Fruit fly (Drosophila melanogaster) whole organism, embryonic: Measurements from ENCODE around the gene CG7810.
A peak's percentile ranks its signal among the peaks of the same experiment; 100 is the strongest.

Experiments used
- Atf6 ChIP-seq: fragments of 200-800 bp; sonication (Bioruptor generic); IDR thresholded peaks from 2 replicates; pipeline ENCODE4 v1.3.6; 2022; ENCODE audit warnings: missing biosample characterization, missing genetic modification characterization
- CG10543 ChIP-seq: fragments of 200-800 bp; sonication (Bioruptor generic); optimal IDR thresholded peaks from 3 replicates; lab custom pipeline; 2017; ENCODE audit warnings: missing biosample characterization, mild to moderate bottlenecking, missing genetic modification characterization, moderate library complexity
- CG10979 ChIP-seq: fragments of 200-800 bp; sonication (Bioruptor generic); optimal IDR thresholded peaks from 2 replicates; lab custom pipeline; 2018; ENCODE audit warnings: missing biosample characterization, mild to moderate bottlenecking, missing genetic modification characterization, moderate library complexity
- CG11093 ChIP-seq: fragments of 200-800 bp; sonication (Bioruptor generic); IDR thresholded peaks from 3 replicates; pipeline ENCODE4 v1.3.6; 2022; ENCODE audit warnings: missing biosample characterization, missing genetic modification characterization
- CG11398 ChIP-seq: fragments of 200-800 bp; sonication (Bioruptor generic); optimal IDR thresholded peaks from 2 replicates; lab custom pipeline; 2016; ENCODE audit warnings: missing biosample characterization, missing genetic modification characterization
- CG11723 ChIP-seq: fragments of 200-800 bp; sonication (Bioruptor generic); optimal IDR thresholded peaks from 2 replicates; lab custom pipeline; 2017; ENCODE audit warnings: missing biosample characterization, mild to moderate bottlenecking, missing genetic modification characterization
- CG12299 ChIP-seq: fragments of 200-800 bp; sonication (Bioruptor generic); optimal IDR thresholded peaks from 2 replicates; lab custom pipeline; 2018; ENCODE audit warnings: missing biosample characterization, mild to moderate bottlenecking, missing genetic modification characterization
- CG12391 ChIP-seq: fragments of 200-800 bp; sonication (Bioruptor generic); optimal IDR thresholded peaks from 3 replicates; lab custom pipeline; 2018; ENCODE audit warnings: missing biosample characterization, mild to moderate bottlenecking, missing genetic modification characterization, moderate library complexity
- CG13287 ChIP-seq: fragments of 200-800 bp; sonication (Bioruptor generic); IDR thresholded peaks from 2 replicates; pipeline ENCODE4 v1.3.6; 2022; ENCODE audit warnings: missing biosample characterization, missing genetic modification characterization; ENCODE audit not compliant: partially characterized antibody
- CG13624 ChIP-seq: fragments of 200-800 bp; sonication (Bioruptor generic); optimal IDR thresholded peaks from 2 replicates; lab custom pipeline; 2016; ENCODE audit warnings: missing biosample characterization, missing genetic modification characterization
- CG14710 ChIP-seq: fragments of 200-800 bp; sonication (Bioruptor generic); optimal IDR thresholded peaks from 3 replicates; lab custom pipeline; 2019; ENCODE audit warnings: missing biosample characterization, mild to moderate bottlenecking, missing genetic modification characterization, moderate library complexity
- CG2129 ChIP-seq: fragments of 200-800 bp; sonication (Bioruptor generic); IDR thresholded peaks from 2 replicates; pipeline ENCODE4 v1.3.6; 2022; ENCODE audit warnings: missing biosample characterization, missing genetic modification characterization; ENCODE audit not compliant: partially characterized antibody
- CG2202 ChIP-seq: fragments of 200-800 bp; sonication (Bioruptor generic); optimal IDR thresholded peaks from 2 replicates; lab custom pipeline; 2018; ENCODE audit warnings: missing biosample characterization, mild to moderate bottlenecking, missing genetic modification characterization
- CG31441 ChIP-seq: fragments of 200-800 bp; sonication (Bioruptor generic); IDR thresholded peaks from 2 replicates; pipeline ENCODE4 v1.3.6; 2022; ENCODE audit warnings: missing biosample characterization, missing genetic modification characterization
- CG34422 ChIP-seq: fragments of 200-800 bp; sonication (Bioruptor generic); IDR thresholded peaks from 3 replicates; pipeline ENCODE4 v1.3.6; 2022; ENCODE audit warnings: missing biosample characterization, missing genetic modification characterization
- CG3726 ChIP-seq: fragments of 200-800 bp; sonication (Bioruptor generic); IDR thresholded peaks from 3 replicates; pipeline ENCODE4, ENCODE4 v1.3.6; 2022; ENCODE audit warnings: missing biosample characterization, missing genetic modification characterization
- CG4328 ChIP-seq: fragments of 200-800 bp; sonication (Bioruptor generic); optimal IDR thresholded peaks from 3 replicates; lab custom pipeline; 2017; ENCODE audit warnings: missing biosample characterization, missing genetic modification reagents, missing genetic modification characterization
- CG6813 ChIP-seq: fragments of 200-800 bp; sonication (Bioruptor generic); optimal IDR thresholded peaks from 2 replicates; lab custom pipeline; 2017; ENCODE audit warnings: missing biosample characterization, missing genetic modification characterization, mild to moderate bottlenecking, moderate library complexity, missing genetic modification reagents
- CG7839 ChIP-seq: fragments of 200-800 bp; sonication (Bioruptor generic); optimal IDR thresholded peaks from 3 replicates; lab custom pipeline; 2018; ENCODE audit warnings: missing biosample characterization, mild to moderate bottlenecking, missing genetic modification characterization, moderate library complexity
- CG8290 ChIP-seq, 3 experiments: fragments of 200-800 bp; sonication (Bioruptor generic); optimal IDR thresholded peaks; 2 replicates each; lab custom pipeline; 2016 to 2019; ENCODE audit warnings: missing biosample characterization in 3 of 3, missing genetic modification characterization in 3 of 3, mild to moderate bottlenecking in 2 of 3, moderate library complexity in 1 of 3
- CG8765 ChIP-seq: fragments of 200-800 bp; sonication (Bioruptor generic); IDR thresholded peaks from 2 replicates; pipeline ENCODE4 v1.3.6; 2022; ENCODE audit warnings: missing biosample characterization, missing genetic modification characterization
- CTCF ChIP-seq: fragments of 200-800 bp; sonication (Bioruptor generic); optimal IDR thresholded peaks from 2 replicates; lab custom pipeline; 2017; ENCODE audit warnings: missing biosample characterization, mild to moderate bottlenecking, missing genetic modification characterization, moderate library complexity
- Dfd ChIP-seq, 2 experiments: fragments of >200 bp; optimal IDR thresholded peaks; 2 replicates each; lab custom pipeline; 2017; ENCODE audit warnings: missing biosample characterization in 2 of 2, missing genetic modification characterization in 2 of 2
- Pdp1 ChIP-seq, 2 experiments: fragments of 200-800 bp; sonication (Bioruptor generic); optimal IDR thresholded peaks; 3 replicates each; lab custom pipeline; 2016; ENCODE audit warnings: missing biosample characterization in 2 of 2, missing genetic modification characterization in 2 of 2, mild to moderate bottlenecking in 1 of 2, moderate library complexity in 1 of 2
- Ptx1 ChIP-seq: fragments of 200-800 bp; sonication (Bioruptor generic); IDR thresholded peaks from 2 replicates; pipeline ENCODE4 v1.3.6; 2022; ENCODE audit warnings: missing biosample characterization, missing genetic modification characterization
- TFAM ChIP-seq: fragments of 200-800 bp; sonication (Bioruptor generic); optimal IDR thresholded peaks from 2 replicates; lab custom pipeline; 2017; ENCODE audit warnings: missing biosample characterization, missing genetic modification characterization, inconsistent platforms
- Tbp ChIP-seq: fragments of >200 bp; optimal IDR thresholded peaks from 2 replicates; lab custom pipeline; 2018; ENCODE audit warnings: missing biosample characterization, missing genetic modification characterization
- br ChIP-seq: fragments of >200 bp; optimal IDR thresholded peaks from 2 replicates; lab custom pipeline; 2017
- chif ChIP-seq, 2 experiments: fragments of 200-800 bp; sonication (Bioruptor generic); optimal IDR thresholded peaks; 3 replicates each; lab custom pipeline; 2016; ENCODE audit warnings: missing biosample characterization in 2 of 2, missing genetic modification characterization in 2 of 2
- crc ChIP-seq: fragments of 200-800 bp; sonication (Bioruptor generic); optimal IDR thresholded peaks from 2 replicates; lab custom pipeline; 2016; ENCODE audit warnings: missing biosample characterization, missing genetic modification characterization
- dati ChIP-seq: fragments of 200-800 bp; sonication (Bioruptor generic); IDR thresholded peaks from 2 replicates; pipeline ENCODE4 v1.3.6; 2022; ENCODE audit warnings: missing biosample characterization, missing genetic modification characterization
- ewg ChIP-seq: fragments of 200-800 bp; sonication (Bioruptor generic); optimal IDR thresholded peaks from 3 replicates; lab custom pipeline; 2017; ENCODE audit warnings: mild to moderate bottlenecking, missing biosample characterization, missing genetic modification reagents, missing genetic modification characterization
- fru ChIP-seq: fragments of >200 bp; optimal IDR thresholded peaks from 2 replicates; lab custom pipeline; 2017
- ftz-f1 ChIP-seq: fragments of 200-800 bp; sonication (Bioruptor generic); optimal IDR thresholded peaks from 2 replicates; lab custom pipeline; 2016; ENCODE audit warnings: missing biosample characterization, missing genetic modification characterization
- ind ChIP-seq: fragments of 200-800 bp; sonication (Bioruptor generic); optimal IDR thresholded peaks from 3 replicates; lab custom pipeline; 2016; ENCODE audit warnings: missing biosample characterization, missing genetic modification characterization
- maf-S ChIP-seq: fragments of 200-800 bp; sonication (Bioruptor generic); optimal IDR thresholded peaks from 2 replicates; lab custom pipeline; 2016; ENCODE audit warnings: missing biosample characterization, missing genetic modification characterization
- mam ChIP-seq: fragments of 200-800 bp; sonication (Bioruptor generic); optimal IDR thresholded peaks from 3 replicates; lab custom pipeline; 2016; ENCODE audit warnings: missing biosample characterization, missing genetic modification characterization
- onecut ChIP-seq: fragments of 200-800 bp; sonication (Bioruptor generic); IDR thresholded peaks from 2 replicates; pipeline ENCODE4 v1.3.6; 2022; ENCODE audit warnings: missing biosample characterization, missing genetic modification characterization
- pho ChIP-seq: fragments of 200-800 bp; sonication (Bioruptor generic); optimal IDR thresholded peaks from 2 replicates; lab custom pipeline; 2016; ENCODE audit warnings: missing biosample characterization, missing genetic modification characterization
- pnt ChIP-seq: fragments of 200-800 bp; sonication (Bioruptor generic); optimal IDR thresholded peaks from 3 replicates; lab custom pipeline; 2016; ENCODE audit warnings: missing biosample characterization, missing genetic modification characterization
- psq ChIP-seq: fragments of 200-800 bp; sonication (Bioruptor generic); optimal IDR thresholded peaks from 2 replicates; lab custom pipeline; 2017; ENCODE audit warnings: missing biosample characterization, missing genetic modification characterization
- row ChIP-seq: fragments of 200-800 bp; sonication (Bioruptor generic); IDR thresholded peaks from 3 replicates; pipeline ENCODE4 v1.3.6; 2022; ENCODE audit warnings: missing biosample characterization, missing genetic modification characterization
- salm ChIP-seq: fragments of 200-800 bp; sonication (Bioruptor generic); optimal IDR thresholded peaks from 2 replicates; lab custom pipeline; 2018; ENCODE audit warnings: missing biosample characterization, mild to moderate bottlenecking, missing genetic modification characterization
- sc ChIP-seq, 3 experiments: fragments of >200 bp in 2 of 3; fragments of 200-800 bp in 1 of 3; sonication (Bioruptor generic) in 1 of 3; optimal IDR thresholded peaks; 2 replicates in 2 of 3; 3 replicates in 1 of 3; lab custom pipeline; 2017; ENCODE audit warnings: mild to moderate bottlenecking in 1 of 3, missing biosample characterization in 1 of 3, missing genetic modification characterization in 1 of 3, missing genetic modification reagents in 1 of 3
- slou ChIP-seq: fragments of 200-800 bp; sonication (Bioruptor generic); optimal IDR thresholded peaks from 3 replicates; lab custom pipeline; 2016; ENCODE audit warnings: missing biosample characterization, missing genetic modification characterization
- unc-4 ChIP-seq: fragments of 200-800 bp; sonication (Bioruptor generic); IDR thresholded peaks from 2 replicates; pipeline ENCODE4 v1.3.6; 2022; ENCODE audit warnings: missing biosample characterization, missing genetic modification characterization; ENCODE audit not compliant: partially characterized antibody
- unpg ChIP-seq: fragments of 200-800 bp; sonication (Bioruptor generic); optimal IDR thresholded peaks from 3 replicates; lab custom pipeline; 2018; ENCODE audit warnings: missing biosample characterization, mild to moderate bottlenecking, missing genetic modification characterization, moderate library complexity
- usp ChIP-seq: fragments of >200 bp; optimal IDR thresholded peaks from 2 replicates; lab custom pipeline; 2017; ENCODE audit warnings: missing biosample characterization, missing genetic modification characterization
- vnd ChIP-seq: fragments of 200-800 bp; sonication (Bioruptor generic); IDR thresholded peaks from 3 replicates; pipeline ENCODE4 v1.3.6; 2022; ENCODE audit warnings: missing biosample characterization, missing genetic modification characterization; ENCODE audit not compliant: partially characterized antibody
- zen2 ChIP-seq: fragments of 200-800 bp; sonication (Bioruptor generic); IDR thresholded peaks from 3 replicates; pipeline ENCODE4 v1.3.6; 2022; ENCODE audit warnings: missing biosample characterization, missing genetic modification characterization; ENCODE audit not compliant: partially characterized antibody

Gene CG7810

DNA sequence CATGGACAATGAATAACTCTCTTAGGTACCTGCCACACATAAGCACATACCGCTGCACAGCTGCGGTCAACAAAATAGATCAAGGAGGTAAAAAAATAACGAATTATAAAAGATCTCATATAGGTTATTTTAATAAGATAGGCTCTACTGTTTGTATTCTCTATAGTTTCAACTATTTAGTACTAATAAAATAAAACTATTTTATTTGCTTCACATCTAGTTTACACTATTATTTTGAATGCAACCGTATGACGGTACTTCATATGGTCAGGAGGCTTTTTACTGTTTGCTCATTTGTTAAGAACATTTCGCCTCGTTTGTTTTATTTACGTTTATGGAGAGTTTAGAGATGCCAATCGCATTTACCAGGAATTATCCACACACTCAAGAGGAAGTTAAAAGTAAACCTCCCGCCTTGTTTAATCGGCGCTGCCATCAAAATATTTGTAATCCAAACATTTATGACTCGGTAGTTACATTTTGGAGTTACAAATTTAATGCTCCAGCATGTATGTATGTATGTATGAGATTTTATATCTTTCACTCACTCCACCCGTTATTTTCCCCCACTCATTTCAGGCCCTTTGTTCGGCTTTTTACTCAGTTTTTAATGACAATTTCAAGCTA, 35.9 kb downstream of the CG7810 start (continued):
- TF ChIP-seq Ptx1 (GFP tag; lab: Robert Waterston, UW), result peak; percentile 48
- no peak for TF ChIP-seq maf-S (GFP tag; lab: Kevin White, UChicago)
- no peak for TF ChIP-seq br
- TF ChIP-seq CG8290 (GFP tag; optimal IDR thresholded peaks at IDR 0.05; lab: Kevin White, UChicago), result peak; percentile 21
- no peak for TF ChIP-seq CG8290 (tag; optimal IDR thresholded peaks at IDR 0.05; lab: Kevin White, UChicago)
- peak; percentile 56 for TF ChIP-seq CG6813 (GFP tag; lab: Kevin White, UChicago)
- no peak for TF ChIP-seq mam
- peak; percentile 79 for TF ChIP-seq CG14710
- TF ChIP-seq CG10979 (tag; lab: Kevin White, UChicago), result peak; percentile 85
- TF ChIP-seq sc (optimal IDR thresholded peaks at IDR 0.05; lab: Kevin White, UChicago), result no peak
- TF ChIP-seq sc (GFP tag; optimal IDR thresholded peaks at IDR 0.05; lab: Kevin White, UChicago), result peak; percentile 46
- TF ChIP-seq dati (GFP tag; lab: Robert Waterston, UW), result no peak
- no peak for TF ChIP-seq Tbp (GFP tag; lab: Kevin White, UChicago)
- 0 out of 3 replicates have a peak, but pooled peaks have one; percentile 41 for TF ChIP-seq CG34422
- TF ChIP-seq CG2202, result peak; percentile 36
- TF ChIP-seq CG13624, result no peak
- no peak for TF ChIP-seq CG2129 (GFP tag; lab: Robert Waterston, UW)
- TF ChIP-seq Dfd (GFP tag; optimal IDR thresholded peaks at IDR 0.05; lab: Kevin White, UChicago), result no peak
- peak; percentile 37 for TF ChIP-seq salm (tag; lab: Kevin White, UChicago)
- no peak for TF ChIP-seq TFAM (GFP tag; lab: Kevin White, UChicago)
- TF ChIP-seq ind (GFP tag; lab: Kevin White, UChicago), result peak; percentile 39
- TF ChIP-seq onecut (GFP tag; lab: Robert Waterston, UW), result peak; percentile 47
- TF ChIP-seq CG12299 (tag; lab: Kevin White, UChicago), result peak; percentile 29
- no peak for TF ChIP-seq vnd (GFP tag; lab: Robert Waterston, UW)
- peak; percentile 83 for TF ChIP-seq unpg (GFP tag; lab: Kevin White, UChicago)
- peak; percentile 14 for TF ChIP-seq CG11723 (GFP tag; lab: Kevin White, UChicago)
- peak; percentile 43; the same call in 1 of the 3 replicates for TF ChIP-seq CG3726
- peak; percentile 81 for TF ChIP-seq CG31441 (GFP tag; lab: Robert Waterston, UW)
- peak; percentile 46 to 68 for TF ChIP-seq chif (GFP tag; optimal IDR thresholded peaks at IDR 0.05; lab: Kevin White, UChicago)
- TF ChIP-seq CG10543, result no peak
- TF ChIP-seq row (GFP tag; lab: Robert Waterston, UW), result peak; percentile 78
- TF ChIP-seq fru (lab: Kevin White, UChicago), result no peak
- TF ChIP-seq CG11398, result no peak
- no peak for TF ChIP-seq crc (GFP tag; lab: Kevin White, UChicago)
- TF ChIP-seq usp (GFP tag; lab: Kevin White, UChicago), result no peak
- peak; percentile 82 for TF ChIP-seq CG12391 (tag; lab: Kevin White, UChicago)
- TF ChIP-seq ewg (GFP tag; lab: Kevin White, UChicago), result peak; percentile 33
- no peak for TF ChIP-seq pnt (GFP tag; lab: Kevin White, UChicago)
- TF ChIP-seq unc-4 (GFP tag; lab: Robert Waterston, UW), result no peak
- TF ChIP-seq CG13287 (GFP tag; lab: Robert Waterston, UW), result no peak
- no peak for TF ChIP-seq CG11093 (GFP tag; lab: Robert Waterston, UW)
- no peak for TF ChIP-seq CTCF (GFP tag; lab: Kevin White, UChicago)
- no peak for TF ChIP-seq zen2 (GFP tag; lab: Robert Waterston, UW)
- no peak for TF ChIP-seq CG4328 (GFP tag; lab: Kevin White, UChicago)
- TF ChIP-seq psq (GFP tag; lab: Kevin White, UChicago), result no peak
- TF ChIP-seq Atf6 (GFP tag; lab: Robert Waterston, UW), result peak; percentile 55; the same call in 1 of the 2 replicates
- TF ChIP-seq CG8765, result no peak; the same call in 1 of the 2 replicates
- TF ChIP-seq ftz-f1, result no peak
- TF ChIP-seq pho, result peak; percentile 7
- no peak for TF ChIP-seq Pdp1 (GFP tag; optimal IDR thresholded peaks at IDR 0.05; lab: Kevin White, UChicago)
- TF ChIP-seq CG7839 (tag; lab: Kevin White, UChicago), result peak; percentile 78
- TF ChIP-seq slou (GFP tag; lab: Kevin White, UChicago), result no peak
